Fruit fly (Drosophila melanogaster): ENCODE data around the gene Sdic1.

DNA sequence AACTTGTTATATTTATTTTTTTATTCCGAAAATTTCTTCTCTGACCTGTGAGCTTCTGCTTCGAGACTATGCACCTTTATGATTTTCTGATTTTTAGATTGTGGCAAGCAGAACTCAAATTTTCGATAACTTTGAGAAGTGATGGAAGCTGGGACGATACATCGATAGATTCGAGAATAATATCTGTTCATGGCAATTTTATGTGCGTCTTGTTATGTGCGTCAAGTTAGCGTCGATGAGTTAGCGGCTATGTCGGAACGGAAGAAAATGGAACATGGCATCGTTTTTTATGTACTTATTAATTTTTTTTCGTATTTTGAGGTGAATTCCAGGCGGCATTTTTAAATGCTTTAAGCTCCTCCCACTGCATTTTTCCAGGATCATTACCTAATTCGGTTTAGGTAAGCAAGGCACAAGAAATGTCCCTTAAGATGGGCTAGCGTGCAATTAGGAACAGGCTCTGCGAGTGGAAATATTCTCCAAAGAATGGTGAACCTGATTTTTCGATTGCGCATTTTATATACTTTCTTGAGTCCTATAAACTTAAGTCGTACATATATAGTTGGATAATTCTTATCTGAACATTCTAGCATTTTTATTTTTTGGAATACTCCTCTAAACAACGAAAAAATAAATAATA is 12.5 kb downstream of the Sdic1 start, which contains the start of gene Phf7:
- TF ChIP-seq pan (optimal IDR thresholded peaks at IDR 0.05): no peak
- TF ChIP-seq psq (optimal IDR thresholded peaks at IDR 0.05): no peak
- no peak for TF ChIP-seq usp (GFP tag; optimal IDR thresholded peaks at IDR 0.05)
- no peak for TF ChIP-seq CG8478 (optimal IDR thresholded peaks at IDR 0.05)
- no peak for TF ChIP-seq Dll (optimal IDR thresholded peaks at IDR 0.05)
- TF ChIP-seq EcR (GFP tag; optimal IDR thresholded peaks at IDR 0.05): no peak
